Fruit fly (Drosophila melanogaster): ENCODE data around the gene dia.
A peak's percentile ranks its signal among the peaks of the same experiment; 100 is the strongest.

Gene dia

DNA sequence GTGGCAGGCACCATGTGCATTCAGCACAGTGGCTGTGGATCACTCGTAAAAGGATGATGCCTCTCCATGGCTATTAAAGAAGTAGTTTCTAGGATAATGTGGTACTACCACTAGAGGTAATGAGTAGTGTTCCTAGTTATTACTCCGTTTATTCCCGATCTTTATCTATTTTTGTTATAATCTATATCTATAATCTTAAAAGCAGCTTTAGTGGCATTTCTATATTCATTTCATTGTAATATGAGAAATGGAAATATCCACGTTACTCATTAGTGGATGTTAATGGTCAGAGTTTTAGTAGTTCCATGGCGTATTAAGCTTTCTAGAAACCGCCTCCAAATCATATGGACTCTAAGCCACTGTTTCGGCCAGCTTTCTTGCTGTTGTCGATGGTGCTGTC lies 41.2 kb upstream of the dia start (continued):
- TF ChIP-seq Gug (GFP tag; IDR thresholded peaks at IDR 0.05): no peak
- peak; percentile 75 for TF ChIP-seq Hr4 (GFP tag; optimal IDR thresholded peaks at IDR 0.05)
- no peak for TF ChIP-seq Ets21C (GFP tag; optimal IDR thresholded peaks at IDR 0.05)
- no peak for TF ChIP-seq CG11762 (GFP tag; optimal IDR thresholded peaks at IDR 0.05; ENCODE audit: insufficient read depth)
- TF ChIP-seq CG6808 (GFP tag; optimal IDR thresholded peaks at IDR 0.05): no peak
- no peak for TF ChIP-seq fd59A (GFP tag; optimal IDR thresholded peaks at IDR 0.05)
- TF ChIP-seq lz (GFP tag; optimal IDR thresholded peaks at IDR 0.05): no peak
- TF ChIP-seq Hr38 (GFP tag; optimal IDR thresholded peaks at IDR 0.05): no peak
- peak; percentile 55 for TF ChIP-seq CG4318 (GFP tag; optimal IDR thresholded peaks at IDR 0.05)
- TF ChIP-seq CG10669 (GFP tag; optimal IDR thresholded peaks at IDR 0.05): no peak
- TF ChIP-seq topi (GFP tag; optimal IDR thresholded peaks at IDR 0.05): no peak
- no peak for TF ChIP-seq cyc (GFP tag; optimal IDR thresholded peaks at IDR 0.05)
- no peak for TF ChIP-seq Sox14 (GFP tag; optimal IDR thresholded peaks at IDR 0.05)
- peak; percentile 31 for TF ChIP-seq CG10631 (GFP tag; optimal IDR thresholded peaks at IDR 0.05)
- no peak for TF ChIP-seq spab (GFP tag; optimal IDR thresholded peaks at IDR 0.05)
- no peak for TF ChIP-seq CG6854 (GFP tag; optimal IDR thresholded peaks at IDR 0.05)
- TF ChIP-seq CG31627 (GFP tag; optimal IDR thresholded peaks at IDR 0.05): no peak
- no peak for TF ChIP-seq CG16779 (tag; optimal IDR thresholded peaks at IDR 0.05)
- TF ChIP-seq fkh (GFP tag; optimal IDR thresholded peaks at IDR 0.05): no peak
- TF ChIP-seq Eip93F (GFP tag; optimal IDR thresholded peaks at IDR 0.05): no peak
- TF ChIP-seq CG11294 (GFP tag; IDR thresholded peaks at IDR 0.05): no peak
- TF ChIP-seq CG6276 (GFP tag; optimal IDR thresholded peaks at IDR 0.05): peak; percentile 60
- TF ChIP-seq CG7368 (GFP tag; optimal IDR thresholded peaks at IDR 0.05): no peak
- no peak for TF ChIP-seq CG6163 (GFP tag; IDR thresholded peaks at IDR 0.05)
- peak; percentile 37 for TF ChIP-seq OdsH (GFP tag; optimal IDR thresholded peaks at IDR 0.05)
- TF ChIP-seq CG8119 (GFP tag; IDR thresholded peaks at IDR 0.05): peak; percentile 41; the same call in 2 of the 3 replicates
- no peak for TF ChIP-seq dsx (GFP tag; optimal IDR thresholded peaks at IDR 0.05; ENCODE audit: poor library complexity, severe bottlenecking)

DNA sequence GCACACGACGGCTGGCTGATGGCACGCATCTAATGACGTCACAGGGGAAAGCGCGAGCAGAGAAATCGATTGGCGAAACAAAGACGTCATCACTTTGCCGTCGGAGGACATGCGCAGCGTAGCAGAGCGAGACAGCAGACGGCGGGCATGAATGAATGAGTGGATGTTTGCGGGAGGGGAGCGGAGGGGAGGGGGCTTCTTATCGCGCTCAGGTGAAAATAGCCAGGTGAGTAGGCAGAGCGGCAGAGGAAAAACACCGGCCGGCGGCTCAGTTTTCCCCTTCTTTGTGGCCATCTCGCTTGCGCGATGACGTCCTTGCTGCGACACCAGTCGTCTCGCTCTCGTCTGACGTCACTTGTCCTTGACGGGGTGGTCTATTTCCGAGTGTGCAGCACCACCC lies 37.9 kb upstream of the dia start:
- TF ChIP-seq CG32006 (GFP tag; optimal IDR thresholded peaks at IDR 0.05) (no peak), CG6163 (GFP tag; IDR thresholded peaks at IDR 0.05) (no peak), net (GFP tag; optimal IDR thresholded peaks at IDR 0.05) (no peak), CG6792 (GFP tag; optimal IDR thresholded peaks at IDR 0.05) (no peak), fd85E (GFP tag; optimal IDR thresholded peaks at IDR 0.05) (no peak), achi (GFP tag; optimal IDR thresholded peaks at IDR 0.05) (no peak), salr (GFP tag; optimal IDR thresholded peaks at IDR 0.05) (no peak), CG8632 (GFP tag; optimal IDR thresholded peaks at IDR 0.05) (no peak), spab (GFP tag; optimal IDR thresholded peaks at IDR 0.05) (no peak), OdsH (GFP tag; optimal IDR thresholded peaks at IDR 0.05) (no peak), vri (GFP tag; optimal IDR thresholded peaks at IDR 0.05) (no peak), esn (GFP tag; optimal IDR thresholded peaks at IDR 0.05) (no peak), Met (GFP tag; optimal IDR thresholded peaks at IDR 0.05) (no peak), cyc (GFP tag; optimal IDR thresholded peaks at IDR 0.05) (no peak), svp (GFP tag) (no peak), dsx (GFP tag; optimal IDR thresholded peaks at IDR 0.05; ENCODE audit: poor library complexity, severe bottlenecking) (no peak), Lpt (GFP tag; optimal IDR thresholded peaks at IDR 0.05) (no peak), Sox102F (GFP tag; optimal IDR thresholded peaks at IDR 0.05) (no peak)

DNA sequence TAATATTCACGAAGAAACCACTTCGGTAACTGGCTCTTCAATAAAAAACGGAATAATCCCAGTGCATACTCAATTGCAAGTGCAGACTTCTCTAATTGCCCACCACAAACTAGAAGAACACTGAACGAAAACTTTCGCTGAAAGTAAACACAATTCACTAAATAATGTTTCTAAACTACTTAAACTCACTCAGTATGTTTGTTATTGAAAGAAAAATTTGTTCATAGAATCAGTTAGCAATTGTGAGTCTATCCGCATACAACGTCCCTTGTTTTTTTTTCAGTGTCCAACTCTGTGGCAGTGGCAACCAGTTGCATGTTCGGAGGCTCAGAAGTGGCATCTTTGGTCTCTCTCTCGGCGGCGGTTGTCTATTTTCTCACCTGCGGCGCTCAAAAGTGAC lies 36.5 kb upstream of the dia start:
- peak; percentile 50 for TF ChIP-seq Ets96B (tag; optimal IDR thresholded peaks at IDR 0.05)
- peak; percentile 64 for TF ChIP-seq achi (GFP tag; optimal IDR thresholded peaks at IDR 0.05)
- TF ChIP-seq Hr4 (GFP tag; optimal IDR thresholded peaks at IDR 0.05): peak; percentile 81
- peak; percentile 75 for TF ChIP-seq Lpt (GFP tag; optimal IDR thresholded peaks at IDR 0.05)
- TF ChIP-seq ss (GFP tag; optimal IDR thresholded peaks at IDR 0.05): peak in 1 of 2 experiments; percentile 45
- peak; percentile 25 for TF ChIP-seq CG1621 (tag; optimal IDR thresholded peaks at IDR 0.05)
- peak; percentile 44 for TF ChIP-seq Eip75B (GFP tag; optimal IDR thresholded peaks at IDR 0.05)
- TF ChIP-seq CG32006 (GFP tag; optimal IDR thresholded peaks at IDR 0.05): peak; percentile 87
- TF ChIP-seq spab (GFP tag; optimal IDR thresholded peaks at IDR 0.05): no peak
- no peak for TF ChIP-seq Blimp-1 (GFP tag; optimal IDR thresholded peaks at IDR 0.05)
- TF ChIP-seq CG6276 (GFP tag; optimal IDR thresholded peaks at IDR 0.05): peak; percentile 79
- peak; percentile 42 for TF ChIP-seq dac (GFP tag; optimal IDR thresholded peaks at IDR 0.05)
- TF ChIP-seq Ets21C (GFP tag; optimal IDR thresholded peaks at IDR 0.05): no peak
- TF ChIP-seq OdsH (GFP tag; optimal IDR thresholded peaks at IDR 0.05): peak; percentile 57
- TF ChIP-seq eg (GFP tag; IDR thresholded peaks at IDR 0.05): peak; percentile 89
- TF ChIP-seq dsx (GFP tag; optimal IDR thresholded peaks at IDR 0.05; ENCODE audit: poor library complexity, severe bottlenecking): peak; percentile 43
- peak; percentile 77 for TF ChIP-seq CG8119 (GFP tag; IDR thresholded peaks at IDR 0.05)
- TF ChIP-seq CG6854 (GFP tag; optimal IDR thresholded peaks at IDR 0.05): no peak
- peak; percentile 54 for TF ChIP-seq pdm3 (GFP tag; optimal IDR thresholded peaks at IDR 0.05)
